Worm (Caenorhabditis elegans) whole organism, mixed stage, embryonic: ENCODE data around the gene F08G12.11.

Source experiments
- bed-3 ChIP-seq: fragments of 200-800 bp; sonication (Bioruptor generic); optimal IDR thresholded peaks from 3 replicates; lab custom pipeline; 2018; ENCODE audit warnings: mild to moderate bottlenecking, missing genetic modification characterization, moderate library complexity, missing compliant biosample characterization
- blmp-1 ChIP-seq: fragments of 150-350 bp; optimal IDR thresholded peaks from 2 replicates; lab custom pipeline; 2014; ENCODE audit warnings: missing biosample characterization, missing genetic modification characterization
- ceh-43 ChIP-seq: fragments of 200-800 bp; sonication (Bioruptor generic); optimal IDR thresholded peaks from 2 replicates; lab custom pipeline; 2018; ENCODE audit warnings: mild to moderate bottlenecking, missing genetic modification characterization, moderate library complexity, missing compliant biosample characterization
- elt-1 ChIP-seq: sonication (generic microtip); optimal IDR thresholded peaks from 2 replicates; lab custom pipeline; 2017; ENCODE audit warnings: missing genetic modification characterization, mild to moderate bottlenecking, missing compliant biosample characterization, antibody characterized with exemption, moderate library complexity, borderline replicate concordance; ENCODE audit not compliant: insufficient read depth
- lin-32 ChIP-seq: fragments of 200-800 bp; sonication (Bioruptor generic); optimal IDR thresholded peaks from 2 replicates; lab custom pipeline; 2018; ENCODE audit warnings: mild to moderate bottlenecking, missing genetic modification characterization, missing compliant biosample characterization
- nhr-12 ChIP-seq: fragments of 150-350 bp; optimal IDR thresholded peaks from 2 replicates; lab custom pipeline; 2014; ENCODE audit warnings: missing biosample characterization, missing genetic modification characterization
- nhr-237 ChIP-seq: fragments of 150-350 bp; optimal IDR thresholded peaks from 2 replicates; lab custom pipeline; 2014; ENCODE audit warnings: missing biosample characterization, missing genetic modification characterization
- pha-4 ChIP-seq: fragments of 150-350 bp; optimal IDR thresholded peaks from 2 replicates; lab custom pipeline; 2018; ENCODE audit warnings: missing biosample characterization, missing genetic modification reagents, missing genetic modification characterization
- unc-39 ChIP-seq: fragments of 150-350 bp; optimal IDR thresholded peaks from 2 replicates; lab custom pipeline; 2014; ENCODE audit warnings: missing biosample characterization, missing genetic modification characterization
- unc-62 ChIP-seq: fragments of 150-350 bp; optimal IDR thresholded peaks from 2 replicates; lab custom pipeline; 2014; ENCODE audit warnings: missing biosample characterization, missing genetic modification reagents, missing genetic modification characterization
- zip-8 ChIP-seq: fragments of 150-350 bp; optimal IDR thresholded peaks from 2 replicates; lab custom pipeline; 2014; ENCODE audit warnings: missing biosample characterization, missing genetic modification characterization

- no peak for TF ChIP-seq lin-32 (GFP tag; lab: Kevin White, UChicago)
- TF ChIP-seq unc-39: no peak
- TF ChIP-seq elt-1 (tag; lab: Kevin White, UChicago): no peak
- TF ChIP-seq pha-4 (tag; lab: Kevin White, UChicago): no peak
- no peak for TF ChIP-seq nhr-237
- no peak for TF ChIP-seq nhr-12 (tag; lab: Kevin White, UChicago)
- TF ChIP-seq ceh-43: no peak
- TF ChIP-seq unc-62: no peak
- no peak for TF ChIP-seq bed-3 (GFP tag; lab: Kevin White, UChicago)
- TF ChIP-seq zip-8 (tag; lab: Kevin White, UChicago): no peak
- no peak for TF ChIP-seq blmp-1 (tag; lab: Kevin White, UChicago)
Observed at ce11 chrX:11355856-11356255, 40.5 kb upstream of the F08G12.11 start.
